Worm (Caenorhabditis elegans): ENCODE data around the gene clec-70.

ce11 chrIV:3973049-3973448, 40.5 kb downstream of the clec-70 start, which contains the start of gene clec-79:
- TF ChIP-seq ama-1 (optimal IDR thresholded peaks at IDR 0.05) (no peak), ceh-36 (tag; optimal IDR thresholded peaks at IDR 0.05) (no peak), scrt-1 (GFP tag; IDR thresholded peaks at IDR 0.05) (no peak), flt-1 (GFP tag; IDR thresholded peaks at IDR 0.05) (no peak), B0310.2 (tag; optimal IDR thresholded peaks at IDR 0.05) (no peak), sea-1 (GFP tag; conservative IDR thresholded peaks at IDR 0.05) (no peak), aly-1 (tag; optimal IDR thresholded peaks at IDR 0.05) (no peak), hmbx-1 (tag; optimal IDR thresholded peaks at IDR 0.05) (no peak), hmg-4 (GFP tag; optimal IDR thresholded peaks at IDR 0.05) (no peak), tra-4 (tag; optimal IDR thresholded peaks at IDR 0.05) (no peak), hnd-1 (tag; optimal IDR thresholded peaks at IDR 0.05) (no peak), tbx-37 (GFP tag; conservative IDR thresholded peaks at IDR 0.05) (no peak)
